Fruit fly (Drosophila melanogaster): Measurements from ENCODE around the gene CG6686.

The CG6686 gene

DNA sequence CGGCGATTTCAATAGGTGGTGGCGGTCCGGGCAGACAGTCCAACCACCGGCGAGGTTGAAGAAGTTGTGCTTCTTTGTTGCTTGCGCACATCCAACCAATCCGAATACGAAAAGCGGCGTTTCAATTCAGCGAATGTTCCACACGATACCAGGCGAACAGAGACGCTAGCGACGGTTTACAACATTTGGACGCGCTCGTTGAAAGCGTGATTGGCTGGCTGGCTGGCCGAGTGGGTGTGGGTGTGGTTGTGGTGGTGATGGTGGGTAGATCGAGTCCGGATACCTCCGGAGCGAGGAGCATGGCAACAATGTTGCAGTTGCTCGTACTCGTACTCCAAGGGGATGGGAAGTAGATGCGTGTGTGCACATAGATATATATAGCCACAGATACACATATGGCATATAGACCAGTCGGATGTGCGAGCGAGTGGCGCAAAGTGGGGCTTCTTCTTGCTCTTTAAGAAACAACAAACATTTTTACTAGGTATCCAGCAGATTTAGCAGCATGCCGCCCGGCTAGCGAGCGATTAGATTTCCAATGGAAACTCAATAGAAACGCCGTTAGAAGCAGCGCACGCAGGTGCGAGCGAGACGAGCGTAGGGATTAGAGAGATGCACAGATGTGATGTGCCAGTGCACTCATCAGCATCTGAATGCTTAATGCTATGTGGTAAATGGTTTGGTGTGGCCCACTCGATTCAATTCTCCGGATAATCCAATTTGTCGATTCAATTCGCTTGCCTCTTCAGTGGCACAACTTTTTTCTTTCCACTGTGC, 22.4 kb upstream of the CG6686 start (continued):
- TF ChIP-seq esg (GFP tag; conservative IDR thresholded peaks at IDR 0.05) (no peak), CG12391 (tag; optimal IDR thresholded peaks at IDR 0.05) (peak; percentile 0), onecut (GFP tag; IDR thresholded peaks at IDR 0.05) (peak; percentile 63), Ets97D (GFP tag; optimal IDR thresholded peaks at IDR 0.05) (no peak), CG10565 (GFP tag; optimal IDR thresholded peaks at IDR 0.05) (no peak), pfk (GFP tag; optimal IDR thresholded peaks at IDR 0.05) (peak; percentile 68), CG31365 (tag; optimal IDR thresholded peaks at IDR 0.05) (no peak), cg (GFP tag; optimal IDR thresholded peaks at IDR 0.05) (peak; percentile 91), CG8388 (GFP tag; optimal IDR thresholded peaks at IDR 0.05) (peak; percentile 16), NfI (GFP tag; optimal IDR thresholded peaks at IDR 0.05) (no peak), Hand (GFP tag; optimal IDR thresholded peaks at IDR 0.05) (peak; percentile 17), Hmr (GFP tag; optimal IDR thresholded peaks at IDR 0.05) (peak; percentile 84), ATbp (GFP tag; optimal IDR thresholded peaks at IDR 0.05) (peak; percentile 35), CG4404 (GFP tag; IDR thresholded peaks at IDR 0.05) (no peak), CG9817 (tag; optimal IDR thresholded peaks at IDR 0.05) (no peak), gsb-n (tag; optimal IDR thresholded peaks at IDR 0.05) (peak; percentile 63), CG15011 (GFP tag; optimal IDR thresholded peaks at IDR 0.05) (peak; percentile 16), CG13624 (GFP tag; optimal IDR thresholded peaks at IDR 0.05) (peak; percentile 41), CoRest (tag; optimal IDR thresholded peaks at IDR 0.05) (peak; percentile 10), Sry-β (GFP tag; optimal IDR thresholded peaks at IDR 0.05) (peak; percentile 36), fd102C (GFP tag; optimal IDR thresholded peaks at IDR 0.05) (no peak), sug (tag; optimal IDR thresholded peaks at IDR 0.05) (peak; percentile 91), CG18599 (GFP tag; optimal IDR thresholded peaks at IDR 0.05) (peak; percentile 18), Deaf1 (tag; optimal IDR thresholded peaks at IDR 0.05) (peak; percentile 79), CG7987 (GFP tag; optimal IDR thresholded peaks at IDR 0.05) (peak; percentile 60), sqz (GFP tag; optimal IDR thresholded peaks at IDR 0.05) (peak; percentile 50), ac (GFP tag; optimal IDR thresholded peaks at IDR 0.05) (peak; percentile 14), CG1603 (tag; optimal IDR thresholded peaks at IDR 0.05) (peak; percentile 27), CG2712 (tag; optimal IDR thresholded peaks at IDR 0.05) (peak; percentile 2), Nf-YB (GFP tag; optimal IDR thresholded peaks at IDR 0.05) (peak; percentile 100), Med (GFP tag) (peak; percentile 94), Dbx (GFP tag; IDR thresholded peaks at IDR 0.05) (no peak), CG17912 (GFP tag; optimal IDR thresholded peaks at IDR 0.05) (peak; percentile 38), al (GFP tag; IDR thresholded peaks at IDR 0.05) (no peak), Trl (optimal IDR thresholded peaks at IDR 0.05) (peak; percentile 6 to 48), Trl (GFP tag; optimal IDR thresholded peaks at IDR 0.05) (peak; percentile 6), sc (optimal IDR thresholded peaks at IDR 0.05) (no peak), sc (GFP tag; optimal IDR thresholded peaks at IDR 0.05) (peak; percentile 33), bcd (GFP tag; optimal IDR thresholded peaks at IDR 0.05) (peak; percentile 44), CG11504 (tag; optimal IDR thresholded peaks at IDR 0.05) (peak; percentile 99), CG9437 (GFP tag; optimal IDR thresholded peaks at IDR 0.05) (no peak), caup (GFP tag; optimal IDR thresholded peaks at IDR 0.05; ENCODE audit: severe bottlenecking) (peak; percentile 6), Side (GFP tag; optimal IDR thresholded peaks at IDR 0.05) (peak; percentile 56), pb (GFP tag; optimal IDR thresholded peaks at IDR 0.05) (peak; percentile 18), CG3838 (GFP tag; optimal IDR thresholded peaks at IDR 0.05) (peak; percentile 98), CG1529 (GFP tag; optimal IDR thresholded peaks at IDR 0.05) (peak; percentile 23), scrt (GFP tag; optimal IDR thresholded peaks at IDR 0.05) (no peak), row (GFP tag; IDR thresholded peaks at IDR 0.05) (no peak), CG33557 (GFP tag; optimal IDR thresholded peaks at IDR 0.05) (peak; percentile 40)

All from whole organism, embryonic.